Fruit fly (Drosophila melanogaster) whole organism, pupa: Measurements from ENCODE around the gene CG10029.

ENCODE experiments used
- CG10348 ChIP-seq: fragments of 200-800 bp; sonication (Bioruptor generic); IDR thresholded peaks from 2 replicates; pipeline ENCODE4 v1.3.6; 2022; ENCODE audit warnings: missing biosample characterization, missing genetic modification characterization
- CG12605 ChIP-seq: fragments of 200-800 bp; sonication (Bioruptor generic); IDR thresholded peaks from 2 replicates; pipeline ENCODE4 v1.3.6; 2022; ENCODE audit warnings: missing biosample characterization, missing genetic modification characterization
- CG13204 ChIP-seq: fragments of 200-800 bp; sonication (Bioruptor generic); optimal IDR thresholded peaks from 2 replicates; lab custom pipeline; 2018; ENCODE audit warnings: missing biosample characterization, mild to moderate bottlenecking, missing genetic modification characterization, moderate library complexity
- CG14655 ChIP-seq: fragments of 200-800 bp; sonication (Bioruptor generic); optimal IDR thresholded peaks from 3 replicates; lab custom pipeline; 2017; ENCODE audit warnings: mild to moderate bottlenecking, missing biosample characterization, missing genetic modification reagents, missing genetic modification characterization
- CG15710 ChIP-seq: fragments of 200-800 bp; sonication (Bioruptor generic); optimal IDR thresholded peaks from 2 replicates; lab custom pipeline; 2018; ENCODE audit warnings: missing biosample characterization, mild to moderate bottlenecking, missing genetic modification characterization, moderate library complexity
- CG17806 ChIP-seq: fragments of 200-800 bp; sonication (Bioruptor generic); optimal IDR thresholded peaks from 2 replicates; lab custom pipeline; 2018; ENCODE audit warnings: missing biosample characterization, mild to moderate bottlenecking, missing genetic modification characterization, moderate library complexity
- CG32121 ChIP-seq: fragments of 200-800 bp; sonication (Bioruptor generic); IDR thresholded peaks from 2 replicates; pipeline ENCODE4 v1.3.6; 2022; ENCODE audit warnings: missing biosample characterization, missing genetic modification characterization
- CG34367 ChIP-seq: fragments of 200-800 bp; sonication (Bioruptor generic); optimal IDR thresholded peaks from 2 replicates; lab custom pipeline; 2018; ENCODE audit warnings: missing biosample characterization, mild to moderate bottlenecking, missing genetic modification characterization
- CG4496 ChIP-seq: fragments of 200-800 bp; sonication (Bioruptor generic); IDR thresholded peaks from 3 replicates; pipeline ENCODE4 v1.3.6; 2022; ENCODE audit warnings: missing biosample characterization, missing genetic modification characterization
- CG8159 ChIP-seq: fragments of 200-800 bp; sonication (Bioruptor generic); optimal IDR thresholded peaks from 3 replicates; lab custom pipeline; 2018; ENCODE audit warnings: missing biosample characterization, mild to moderate bottlenecking, missing genetic modification characterization, moderate library complexity
- CG8301 ChIP-seq: fragments of 200-800 bp; sonication (Bioruptor generic); optimal IDR thresholded peaks from 2 replicates; lab custom pipeline; 2018; ENCODE audit warnings: missing biosample characterization, mild to moderate bottlenecking, missing genetic modification characterization
- CG9948 ChIP-seq: fragments of 200-800 bp; sonication (Bioruptor generic); optimal IDR thresholded peaks from 2 replicates; lab custom pipeline; 2018; ENCODE audit warnings: missing biosample characterization, mild to moderate bottlenecking, missing genetic modification characterization, moderate library complexity
- D1 ChIP-seq: fragments of 200-800 bp; sonication (Bioruptor generic); optimal IDR thresholded peaks from 2 replicates; lab custom pipeline; 2018; ENCODE audit warnings: missing biosample characterization, mild to moderate bottlenecking, missing genetic modification characterization, moderate library complexity
- EcR ChIP-seq: fragments of 200-800 bp; sonication (Bioruptor generic); optimal IDR thresholded peaks from 3 replicates; lab custom pipeline; 2019; ENCODE audit warnings: missing biosample characterization, missing genetic modification characterization, mild to moderate bottlenecking, moderate library complexity, missing genetic modification reagents
- Ets98B ChIP-seq: fragments of 200-800 bp; sonication (Bioruptor generic); IDR thresholded peaks from 2 replicates; pipeline ENCODE4 v1.3.6; 2022; ENCODE audit warnings: missing biosample characterization, missing genetic modification characterization
- Pif1A ChIP-seq: fragments of 200-800 bp; sonication (Bioruptor generic); optimal IDR thresholded peaks from 3 replicates; lab custom pipeline; 2016; ENCODE audit warnings: missing biosample characterization, missing genetic modification characterization
- Pif1B ChIP-seq: fragments of 200-800 bp; sonication (Bioruptor generic); optimal IDR thresholded peaks from 3 replicates; lab custom pipeline; 2016; ENCODE audit warnings: missing biosample characterization, missing genetic modification characterization
- Snoo ChIP-seq: fragments of 200-800 bp; sonication (Bioruptor generic); optimal IDR thresholded peaks from 3 replicates; lab custom pipeline; 2017; ENCODE audit warnings: missing biosample characterization, mild to moderate bottlenecking, missing genetic modification characterization, inconsistent platforms
- fd96Ca ChIP-seq: fragments of 200-800 bp; sonication (Bioruptor generic); IDR thresholded peaks from 3 replicates; pipeline ENCODE4 v1.3.6; 2022; ENCODE audit warnings: missing biosample characterization, missing genetic modification characterization
- gl ChIP-seq: fragments of 200-800 bp; sonication (Bioruptor generic); optimal IDR thresholded peaks from 2 replicates; lab custom pipeline; 2018; ENCODE audit warnings: missing biosample characterization, mild to moderate bottlenecking, missing genetic modification characterization
- rn ChIP-seq: fragments of 200-800 bp; sonication (Bioruptor generic); IDR thresholded peaks from 2 replicates; pipeline ENCODE4 v1.3.6; 2022; ENCODE audit warnings: missing biosample characterization, missing genetic modification characterization

CG10029 gene

dm6 chr3R:7317107-7317506, at the start of gene CG10029:
CG10029 (minus strand) TSS chr3R:7317207.
- TF ChIP-seq CG4496 (GFP tag; lab: Robert Waterston, UW), result no peak
- no peak for TF ChIP-seq CG8301 (tag; lab: Kevin White, UChicago)
- TF ChIP-seq CG14655 (GFP tag; lab: Kevin White, UChicago), result no peak
- TF ChIP-seq gl (tag; lab: Kevin White, UChicago), result no peak
- TF ChIP-seq Pif1A (GFP tag; lab: Kevin White, UChicago), result no peak
- no peak for TF ChIP-seq CG12605 (GFP tag; lab: Robert Waterston, UW)
- TF ChIP-seq fd96Ca (GFP tag; lab: Robert Waterston, UW), result no peak
- no peak for TF ChIP-seq CG17806
- TF ChIP-seq EcR (GFP tag; lab: Kevin White, UChicago), result no peak
- TF ChIP-seq D1 (tag; lab: Kevin White, UChicago), result no peak
- no peak for TF ChIP-seq CG15710 (tag; lab: Kevin White, UChicago)
- no peak for TF ChIP-seq CG8159
- no peak for TF ChIP-seq rn (GFP tag; lab: Robert Waterston, UW)

- no peak for TF ChIP-seq CG14655 (GFP tag; lab: Kevin White, UChicago)
- TF ChIP-seq CG9948 (tag; lab: Kevin White, UChicago), result no peak
- TF ChIP-seq fd96Ca (GFP tag; lab: Robert Waterston, UW), result no peak
- TF ChIP-seq CG8301 (tag; lab: Kevin White, UChicago), result no peak
- no peak for TF ChIP-seq rn (GFP tag; lab: Robert Waterston, UW)
- TF ChIP-seq Pif1A (GFP tag; lab: Kevin White, UChicago), result no peak
- no peak for TF ChIP-seq CG13204 (GFP tag; lab: Kevin White, UChicago)
- no peak for TF ChIP-seq CG32121 (GFP tag; lab: Robert Waterston, UW)
- no peak for TF ChIP-seq Pif1B (GFP tag; lab: Kevin White, UChicago)
- TF ChIP-seq CG8159, result no peak
- TF ChIP-seq CG15710 (tag; lab: Kevin White, UChicago), result no peak
- TF ChIP-seq CG4496 (GFP tag; lab: Robert Waterston, UW), result no peak
- TF ChIP-seq Ets98B (GFP tag; lab: Robert Waterston, UW), result no peak
- no peak for TF ChIP-seq CG10348 (GFP tag; lab: Robert Waterston, UW)
- no peak for TF ChIP-seq D1 (tag; lab: Kevin White, UChicago)
- no peak for TF ChIP-seq Snoo (tag; lab: Kevin White, UChicago)
- TF ChIP-seq EcR (GFP tag; lab: Kevin White, UChicago), result no peak
- TF ChIP-seq CG34367 (tag; lab: Kevin White, UChicago), result no peak
Measured at dm6 chr3R:7365527-7365926, 48.5 kb upstream of the CG10029 start, which contains the start of the genes Mst84Db and Mst84Da. Mst84Db (minus strand) TSS chr3R:7365627. Mst84Da (plus strand) TSS chr3R:7365850.

DNA sequence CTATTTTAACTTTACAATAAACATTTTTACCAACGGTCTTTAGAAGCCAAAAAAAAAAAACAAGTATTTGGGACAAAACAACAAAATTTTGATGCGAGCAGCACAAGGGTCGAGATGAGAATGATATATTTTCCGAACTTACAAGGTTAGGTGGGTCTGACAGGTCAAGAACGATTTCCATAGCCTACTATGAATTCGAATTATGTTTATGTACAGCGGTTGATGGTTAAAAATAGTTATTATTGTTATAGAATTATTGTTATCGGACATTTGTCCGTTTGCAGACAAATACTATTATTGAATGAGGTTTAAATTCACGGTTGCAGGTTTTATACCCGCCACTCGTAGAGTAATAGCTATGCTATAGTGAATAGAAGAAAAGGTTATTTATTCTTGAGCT, 47.6 kb upstream of the CG10029 start, which contains the start of gene Mst84Dc:
Gene Mst84Dc, minus strand, starts transcription at position 101 of the 400 bp plus-strand sequence.
- TF ChIP-seq CG8159 (no peak), Pif1B (GFP tag; lab: Kevin White, UChicago) (no peak), CG13204 (GFP tag; lab: Kevin White, UChicago) (no peak)

dm6 chr3R:7363673-7364072, 46.7 kb upstream of the CG10029 start, which contains the start of gene Mst84Dd:
Mst84Dd (minus strand) TSS chr3R:7363773.
- TF ChIP-seq rn (GFP tag; lab: Robert Waterston, UW) (no peak), CG32121 (GFP tag; lab: Robert Waterston, UW) (no peak), CG34367 (tag; lab: Kevin White, UChicago) (no peak), Snoo (tag; lab: Kevin White, UChicago) (no peak), CG12605 (GFP tag; lab: Robert Waterston, UW) (no peak), gl (tag; lab: Kevin White, UChicago) (no peak), D1 (tag; lab: Kevin White, UChicago) (no peak), fd96Ca (GFP tag; lab: Robert Waterston, UW) (no peak), CG14655 (GFP tag; lab: Kevin White, UChicago) (no peak), CG13204 (GFP tag; lab: Kevin White, UChicago) (no peak), Pif1A (GFP tag; lab: Kevin White, UChicago) (no peak)

DNA sequence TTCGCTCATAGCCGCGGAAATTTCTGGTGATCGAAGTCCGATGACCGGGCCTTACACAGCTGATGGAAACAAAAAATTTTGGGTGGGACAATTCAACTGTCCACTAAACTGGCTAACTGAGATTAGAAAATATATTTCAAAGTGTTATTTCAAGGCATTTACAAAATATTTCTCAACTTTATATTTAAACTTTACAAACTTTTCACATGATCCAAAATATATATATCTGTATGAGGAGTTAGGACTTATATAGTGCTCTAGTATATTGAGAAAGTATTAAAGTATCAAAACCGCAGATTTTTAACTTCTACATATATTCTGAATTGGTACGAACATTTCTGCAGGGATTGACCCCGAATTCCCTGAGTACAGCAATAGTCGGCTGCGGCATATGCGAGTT, 45.0 kb upstream of the CG10029 start, which contains the start of gene CG17944:
Gene CG17944, minus strand, starts transcription at position 101 of the 400 bp plus-strand sequence.
- TF ChIP-seq CG34367 (tag; lab: Kevin White, UChicago) (no peak), D1 (tag; lab: Kevin White, UChicago) (no peak), CG9948 (tag; lab: Kevin White, UChicago) (no peak), CG13204 (GFP tag; lab: Kevin White, UChicago) (no peak), CG12605 (GFP tag; lab: Robert Waterston, UW) (no peak), CG10348 (GFP tag; lab: Robert Waterston, UW) (no peak), CG14655 (GFP tag; lab: Kevin White, UChicago) (no peak), CG4496 (GFP tag; lab: Robert Waterston, UW) (no peak), CG8301 (tag; lab: Kevin White, UChicago) (no peak), Ets98B (GFP tag; lab: Robert Waterston, UW) (no peak), gl (tag; lab: Kevin White, UChicago) (no peak), CG15710 (tag; lab: Kevin White, UChicago) (no peak), CG8159 (no peak), rn (GFP tag; lab: Robert Waterston, UW) (no peak), Pif1A (GFP tag; lab: Kevin White, UChicago) (no peak), Snoo (tag; lab: Kevin White, UChicago) (no peak)

- TF ChIP-seq Pif1B (GFP tag; lab: Kevin White, UChicago), result no peak
- no peak for TF ChIP-seq CG9948 (tag; lab: Kevin White, UChicago)
- TF ChIP-seq Snoo (tag; lab: Kevin White, UChicago), result no peak
- no peak for TF ChIP-seq CG8301 (tag; lab: Kevin White, UChicago)
- TF ChIP-seq CG14655 (GFP tag; lab: Kevin White, UChicago), result no peak
- no peak for TF ChIP-seq CG4496 (GFP tag; lab: Robert Waterston, UW)
- no peak for TF ChIP-seq Ets98B (GFP tag; lab: Robert Waterston, UW)
- no peak for TF ChIP-seq CG34367 (tag; lab: Kevin White, UChicago)
- TF ChIP-seq CG17806, result no peak
- no peak for TF ChIP-seq rn (GFP tag; lab: Robert Waterston, UW)
- TF ChIP-seq Pif1A (GFP tag; lab: Kevin White, UChicago), result no peak
- no peak for TF ChIP-seq CG13204 (GFP tag; lab: Kevin White, UChicago)
- no peak for TF ChIP-seq gl (tag; lab: Kevin White, UChicago)
- no peak for TF ChIP-seq CG10348 (GFP tag; lab: Robert Waterston, UW)
- TF ChIP-seq EcR (GFP tag; lab: Kevin White, UChicago), result no peak
- no peak for TF ChIP-seq D1 (tag; lab: Kevin White, UChicago)
- no peak for TF ChIP-seq CG15710 (tag; lab: Kevin White, UChicago)
Measured at dm6 chr3R:7349452-7349851, 32.4 kb upstream of the CG10029 start, which contains the start of gene CG43290. CG43290 (minus strand) TSS chr3R:7349552.
